Fruit fly (Drosophila melanogaster): ENCODE results near the gene Vps33B.

Gene Vps33B

dm6 chr3R:25515450-25516288, 42.4 kb downstream of the Vps33B start, which contains the start of gene msi (continued):
- TF ChIP-seq Bdp1 (GFP tag; optimal IDR thresholded peaks at IDR 0.05) = peak; percentile 57
- TF ChIP-seq tna (GFP tag; IDR thresholded peaks at IDR 0.05; ENCODE audit: partially characterized antibody) = peak; percentile 55; the same call in 1 of the 2 replicates
- TF ChIP-seq CG10462 (GFP tag; optimal IDR thresholded peaks at IDR 0.05) = peak; percentile 94
- peak; percentile 50 for TF ChIP-seq Kr (GFP tag; optimal IDR thresholded peaks at IDR 0.05)
- peak; percentile 48; the same call in 1 of the 2 replicates for TF ChIP-seq inv (GFP tag; IDR thresholded peaks at IDR 0.05; ENCODE audit: partially characterized antibody)
- TF ChIP-seq ttk (GFP tag; IDR thresholded peaks at IDR 0.05) = peak; percentile 99
- TF ChIP-seq CG9609 (GFP tag; optimal IDR thresholded peaks at IDR 0.05) = peak; percentile 44
- TF ChIP-seq D19B (GFP tag; optimal IDR thresholded peaks at IDR 0.05) = peak; percentile 100
- TF ChIP-seq CG7987 (GFP tag; optimal IDR thresholded peaks at IDR 0.05) = peak; percentile 87
- TF ChIP-seq CG4282 (GFP tag; optimal IDR thresholded peaks at IDR 0.05) = no peak
- TF ChIP-seq CG11093 (GFP tag; IDR thresholded peaks at IDR 0.05) = peak; percentile 99
- peak; percentile 98 for TF ChIP-seq CG9932 (GFP tag; IDR thresholded peaks at IDR 0.05)
- TF ChIP-seq Lim3 (GFP tag; IDR thresholded peaks at IDR 0.05) = peak; percentile 98
- peak; percentile 86 to 100 for TF ChIP-seq Hr51 (GFP tag; optimal IDR thresholded peaks at IDR 0.05)
- peak; percentile 98 for TF ChIP-seq sug (tag; optimal IDR thresholded peaks at IDR 0.05)
- TF ChIP-seq kay (GFP tag; optimal IDR thresholded peaks at IDR 0.05) = peak; percentile 95
- peak; percentile 33 for TF ChIP-seq luna (GFP tag; optimal IDR thresholded peaks at IDR 0.05)
- peak; percentile 54; the same call in 2 of the 3 replicates for TF ChIP-seq CG6791 (GFP tag; IDR thresholded peaks at IDR 0.05; ENCODE audit: partially characterized antibody)
- TF ChIP-seq CG31224 (GFP tag; IDR thresholded peaks at IDR 0.05) = peak; percentile 97
- peak; percentile 98 for TF ChIP-seq Aef1 (GFP tag; IDR thresholded peaks at IDR 0.05)
- TF ChIP-seq CG11723 (GFP tag; optimal IDR thresholded peaks at IDR 0.05) = peak; percentile 92
- peak; percentile 97 for TF ChIP-seq otp (GFP tag; IDR thresholded peaks at IDR 0.05)
- no peak; the same call in 1 of the 3 replicates for TF ChIP-seq Opbp (GFP tag; IDR thresholded peaks at IDR 0.05; ENCODE audit: partially characterized antibody)
- peak; percentile 98 for TF ChIP-seq CG14710 (tag; optimal IDR thresholded peaks at IDR 0.05)
- TF ChIP-seq CG3847 (GFP tag; IDR thresholded peaks at IDR 0.05) = peak; percentile 99
- TF ChIP-seq chn (GFP tag; optimal IDR thresholded peaks at IDR 0.05) = peak; percentile 86
- TF ChIP-seq crp (GFP tag; optimal IDR thresholded peaks at IDR 0.05) = peak in 1 of 2 experiments; percentile 69
- peak; percentile 94 for TF ChIP-seq sr (GFP tag; IDR thresholded peaks at IDR 0.05)
- TF ChIP-seq sd (tag; optimal IDR thresholded peaks at IDR 0.05) = peak; percentile 98
- TF ChIP-seq pho (GFP tag; optimal IDR thresholded peaks at IDR 0.05) = peak; percentile 40
- TF ChIP-seq CG3407 (GFP tag; optimal IDR thresholded peaks at IDR 0.05) = peak; percentile 98
- peak; percentile 54 for TF ChIP-seq yki (optimal IDR thresholded peaks at IDR 0.05)
- TF ChIP-seq CG2875 (GFP tag; optimal IDR thresholded peaks at IDR 0.05) = peak; percentile 98
- TF ChIP-seq Doc2 (GFP tag; IDR thresholded peaks at IDR 0.05) = peak; percentile 94
- peak; percentile 99 for TF ChIP-seq lmd (GFP tag; IDR thresholded peaks at IDR 0.05)
- TF ChIP-seq ham (GFP tag; IDR thresholded peaks at IDR 0.05) = peak; percentile 85
- peak; percentile 56 for TF ChIP-seq Dip3 (GFP tag; optimal IDR thresholded peaks at IDR 0.05)
- TF ChIP-seq Side (GFP tag; optimal IDR thresholded peaks at IDR 0.05) = peak; percentile 67
- TF ChIP-seq cwo (GFP tag; optimal IDR thresholded peaks at IDR 0.05) = peak; percentile 98
- TF ChIP-seq gcm (GFP tag; optimal IDR thresholded peaks at IDR 0.05) = peak; percentile 99
- peak; percentile 91 for TF ChIP-seq dati (GFP tag; IDR thresholded peaks at IDR 0.05)
- TF ChIP-seq wdn (GFP tag; IDR thresholded peaks at IDR 0.05) = peak; percentile 96
- peak; percentile 69 for TF ChIP-seq CG10565 (GFP tag; optimal IDR thresholded peaks at IDR 0.05)
- peak; percentile 97 for TF ChIP-seq Usf (GFP tag; optimal IDR thresholded peaks at IDR 0.05)
- TF ChIP-seq lola (GFP tag; optimal IDR thresholded peaks at IDR 0.05) = peak in 1 of 3 experiments; percentile 99
- no peak for TF ChIP-seq D (optimal IDR thresholded peaks at IDR 0.05)
- peak; percentile 99 for TF ChIP-seq D (GFP tag; optimal IDR thresholded peaks at IDR 0.05)
- peak; percentile 86 for TF ChIP-seq CG8290 (GFP tag; optimal IDR thresholded peaks at IDR 0.05)
- peak; percentile 16 to 94 for TF ChIP-seq CG8290 (tag; optimal IDR thresholded peaks at IDR 0.05)
